Worm (Caenorhabditis elegans) whole organism, L4/young adult: ENCODE data around the gene sec-61.G.

Experiments used
- dao-5 ChIP-seq: sonication (generic microtip); optimal IDR thresholded peaks from 2 replicates; lab custom pipeline; 2016; ENCODE audit warnings: missing genotype, missing genetic modification characterization, moderate library complexity, missing compliant biosample characterization
- him-1 ChIP-seq: sonication (generic microtip); optimal IDR thresholded peaks from 2 replicates; lab custom pipeline; 2016; ENCODE audit warnings: missing genotype, missing genetic modification reagents, missing genetic modification characterization, missing compliant biosample characterization

ce11 chrV:10854197-10854596, 42.7 kb downstream of the sec-61.G start:
- no peak for TF ChIP-seq him-1
- TF ChIP-seq dao-5 (tag; lab: Kevin White, UChicago), result no peak
